Worm (Caenorhabditis elegans) whole organism, young adult: ENCODE data around the gene atln-1.

Source experiments
- B0019.2 ChIP-seq: fragments of 200-800 bp; sonication (Bioruptor generic); conservative IDR thresholded peaks from 2 replicates; pipeline ENCODE4 v1.3.6; 2022; ENCODE audit warnings: missing genetic modification reagents, missing genetic modification characterization, missing compliant biosample characterization
- B0336.3 ChIP-seq: fragments of 200-800 bp; sonication (Bioruptor generic); IDR thresholded peaks from 2 replicates; pipeline ENCODE4 v1.3.6; 2022; ENCODE audit warnings: missing genetic modification characterization, missing compliant biosample characterization
- C06A6.2 ChIP-seq: fragments of 200-800 bp; sonication (Bioruptor generic); conservative IDR thresholded peaks from 2 replicates; pipeline ENCODE4 v1.3.6; 2022; ENCODE audit warnings: missing genetic modification characterization, missing compliant biosample characterization
- F37B4.10 ChIP-seq: fragments of 200-800 bp; sonication (Bioruptor generic); IDR thresholded peaks from 2 replicates; pipeline ENCODE4 v1.3.6; 2022; ENCODE audit warnings: missing genetic modification characterization, missing compliant biosample characterization
- F39B2.1 ChIP-seq: fragments of 200-800 bp; sonication (Bioruptor generic); IDR thresholded peaks from 2 replicates; pipeline ENCODE4 v1.3.6; 2022; ENCODE audit warnings: missing genetic modification reagents, missing genetic modification characterization, missing compliant biosample characterization
- F49E8.2 ChIP-seq: sonication (generic microtip); optimal IDR thresholded peaks from 3 replicates; lab custom pipeline; 2017; ENCODE audit warnings: missing genetic modification characterization, mild to moderate bottlenecking, missing compliant biosample characterization, antibody characterized with exemption, moderate library complexity; ENCODE audit not compliant: insufficient read depth
- F57C9.4 ChIP-seq: sonication (generic microtip); optimal IDR thresholded peaks from 2 replicates; lab custom pipeline; 2017; ENCODE audit warnings: mild to moderate bottlenecking, missing genetic modification characterization, missing compliant biosample characterization
- T07F8.4 ChIP-seq: sonication (generic microtip); optimal IDR thresholded peaks from 2 replicates; lab custom pipeline; 2016; ENCODE audit warnings: mild to moderate bottlenecking, missing genetic modification characterization, moderate library complexity, missing compliant biosample characterization
- Y79H2A.3 ChIP-seq: fragments of 200-800 bp; sonication (Bioruptor generic); conservative IDR thresholded peaks from 2 replicates; pipeline ENCODE4 v1.3.6; 2022; ENCODE audit warnings: missing genetic modification reagents, missing genetic modification characterization, missing compliant biosample characterization
- Y95B8A.8 ChIP-seq: fragments of 200-800 bp; sonication (Bioruptor generic); IDR thresholded peaks from 2 replicates; pipeline ENCODE4 v1.3.6; 2022; ENCODE audit warnings: missing genetic modification reagents, missing genetic modification characterization, missing compliant biosample characterization
- akir-1 ChIP-seq: fragments of 200-800 bp; sonication (Bioruptor generic); optimal IDR thresholded peaks from 2 replicates; lab custom pipeline; 2018; ENCODE audit warnings: mild to moderate bottlenecking, missing genetic modification characterization, moderate library complexity, missing compliant biosample characterization
- atf-7 ChIP-seq: sonication (generic microtip); optimal IDR thresholded peaks from 2 replicates; lab custom pipeline; 2017; ENCODE audit warnings: mild to moderate bottlenecking, missing genetic modification characterization, missing compliant biosample characterization
- athp-1 ChIP-seq: sonication (generic microtip); optimal IDR thresholded peaks from 2 replicates; lab custom pipeline; 2017; ENCODE audit warnings: mild to moderate bottlenecking, missing genetic modification characterization, missing compliant biosample characterization
- attf-5 ChIP-seq: fragments of 200-800 bp; sonication (Bioruptor generic); optimal IDR thresholded peaks from 2 replicates; lab custom pipeline; 2018; ENCODE audit warnings: mild to moderate bottlenecking, missing genetic modification characterization, missing compliant biosample characterization
- cebp-1 ChIP-seq, 2 experiments: fragments of 200-800 bp in 1 of 2; sonication (Bioruptor generic) in 1 of 2; sonication (generic microtip) in 1 of 2; IDR thresholded peaks in 1 of 2; optimal IDR thresholded peaks in 1 of 2; 2 replicates each; pipeline versions ENCODE4 v1.3.6 to Lab custom; 2017 to 2022; ENCODE audit warnings: missing compliant biosample characterization in 2 of 2, missing genetic modification characterization in 2 of 2, mild to moderate bottlenecking in 1 of 2, missing genetic modification reagents in 1 of 2, moderate library complexity in 1 of 2
- ceh-79 ChIP-seq: sonication (generic microtip); optimal IDR thresholded peaks from 2 replicates; lab custom pipeline; 2017; ENCODE audit warnings: mild to moderate bottlenecking, missing genetic modification characterization, missing compliant biosample characterization
- ceh-91 ChIP-seq: fragments of 200-800 bp; sonication (Bioruptor generic); IDR thresholded peaks from 2 replicates; pipeline ENCODE4 v1.3.6; 2022; ENCODE audit warnings: missing genetic modification reagents, missing genetic modification characterization, missing compliant biosample characterization
- dpl-1 ChIP-seq: fragments of 150-350 bp; optimal IDR thresholded peaks from 2 replicates; lab custom pipeline; 2014; ENCODE audit warnings: missing biosample characterization, missing genetic modification reagents, missing genetic modification characterization
- efl-1 ChIP-seq: fragments of 150-350 bp; optimal IDR thresholded peaks from 2 replicates; lab custom pipeline; 2014; ENCODE audit warnings: missing biosample characterization, missing genetic modification reagents, missing genetic modification characterization
- egl-18 ChIP-seq: fragments of 200-800 bp; sonication (Bioruptor generic); IDR thresholded peaks from 2 replicates; pipeline ENCODE4 v1.3.6; 2022; ENCODE audit warnings: missing genetic modification reagents, missing genetic modification characterization, missing compliant biosample characterization
- egrh-3 ChIP-seq: fragments of 200-800 bp; sonication (Bioruptor generic); IDR thresholded peaks from 2 replicates; pipeline ENCODE4 v1.3.6; 2022; ENCODE audit warnings: missing genetic modification reagents, missing genetic modification characterization, missing compliant biosample characterization
- ekl-4 ChIP-seq: fragments of 200-800 bp; sonication (Bioruptor generic); IDR thresholded peaks from 2 replicates; pipeline ENCODE4 v1.3.6; 2022; ENCODE audit warnings: missing genetic modification reagents, missing genetic modification characterization, missing compliant biosample characterization
- gei-17 ChIP-seq: fragments of 200-800 bp; sonication (Bioruptor generic); optimal IDR thresholded peaks from 2 replicates; lab custom pipeline; 2018; ENCODE audit warnings: mild to moderate bottlenecking, missing genetic modification characterization, missing compliant biosample characterization
- hmg-1.2 ChIP-seq: fragments of 200-800 bp; sonication (Bioruptor generic); IDR thresholded peaks from 2 replicates; pipeline ENCODE4 v1.3.6; 2022; ENCODE audit warnings: missing genetic modification reagents, missing genetic modification characterization, missing compliant biosample characterization
- let-526 ChIP-seq: fragments of 200-800 bp; sonication (Bioruptor generic); IDR thresholded peaks from 2 replicates; pipeline ENCODE4 v1.3.6; 2022; ENCODE audit warnings: missing genetic modification reagents, missing genetic modification characterization, missing compliant biosample characterization
- lin-54 ChIP-seq: fragments of 200-800 bp; sonication (Bioruptor generic); optimal IDR thresholded peaks from 2 replicates; lab custom pipeline; 2018; ENCODE audit warnings: mild to moderate bottlenecking, missing genetic modification characterization, missing compliant biosample characterization
- lir-1 ChIP-seq: fragments of 200-800 bp; sonication (Bioruptor generic); conservative IDR thresholded peaks from 2 replicates; pipeline ENCODE4 v1.3.6; 2022; ENCODE audit warnings: missing genetic modification reagents, missing genetic modification characterization, missing compliant biosample characterization
- lsl-1 ChIP-seq: fragments of 200-800 bp; sonication (Bioruptor generic); optimal IDR thresholded peaks from 2 replicates; lab custom pipeline; 2018; ENCODE audit warnings: mild to moderate bottlenecking, missing genetic modification characterization, moderate library complexity, missing compliant biosample characterization
- lsy-27 ChIP-seq: sonication (generic microtip); optimal IDR thresholded peaks from 2 replicates; lab custom pipeline; 2017; ENCODE audit warnings: missing genetic modification characterization, mild to moderate bottlenecking, missing compliant biosample characterization, antibody characterized with exemption, missing genotype, borderline replicate concordance; ENCODE audit not compliant: insufficient read depth
- madf-8 ChIP-seq: fragments of 200-800 bp; sonication (Bioruptor generic); conservative IDR thresholded peaks from 2 replicates; pipeline ENCODE4 v1.3.6; 2022; ENCODE audit warnings: missing genetic modification reagents, missing genetic modification characterization, missing compliant biosample characterization
- mcd-1 ChIP-seq: fragments of 200-800 bp; sonication (Bioruptor generic); IDR thresholded peaks from 2 replicates; pipeline ENCODE4 v1.3.6; 2022; ENCODE audit warnings: missing genetic modification reagents, missing genetic modification characterization, missing compliant biosample characterization
- mes-4 ChIP-seq: sonication (generic microtip); optimal IDR thresholded peaks from 2 replicates; lab custom pipeline; 2016; ENCODE audit warnings: missing genotype, missing genetic modification characterization, missing compliant biosample characterization
- nfya-2 ChIP-seq: fragments of 200-800 bp; sonication (Bioruptor generic); IDR thresholded peaks from 2 replicates; pipeline ENCODE4 v1.3.6; 2022; ENCODE audit warnings: missing genetic modification reagents, missing genetic modification characterization, missing compliant biosample characterization
- nhr-80 ChIP-seq: sonication (generic microtip); optimal IDR thresholded peaks from 2 replicates; lab custom pipeline; 2016; ENCODE audit warnings: missing genetic modification characterization, missing compliant biosample characterization
- rcor-1 ChIP-seq: fragments of 200-800 bp; sonication (Bioruptor generic); IDR thresholded peaks from 2 replicates; pipeline ENCODE4 v1.3.6; 2022; ENCODE audit warnings: missing genetic modification reagents, missing genetic modification characterization, missing compliant biosample characterization
- repo-1 ChIP-seq: sonication (generic microtip); optimal IDR thresholded peaks from 2 replicates; lab custom pipeline; 2017; ENCODE audit warnings: mild to moderate bottlenecking, missing genetic modification characterization, missing compliant biosample characterization
- somi-1 ChIP-seq: fragments of 200-800 bp; sonication (Bioruptor generic); optimal IDR thresholded peaks from 2 replicates; lab custom pipeline; 2018; ENCODE audit warnings: mild to moderate bottlenecking, missing genetic modification characterization, missing compliant biosample characterization
- tbx-9 ChIP-seq: sonication (generic microtip); optimal IDR thresholded peaks from 2 replicates; lab custom pipeline; 2016; ENCODE audit warnings: borderline replicate concordance, missing genetic modification characterization, inconsistent platforms, missing compliant biosample characterization
- tlf-1 ChIP-seq: fragments of 200-800 bp; sonication (Bioruptor generic); optimal IDR thresholded peaks from 2 replicates; lab custom pipeline; 2018; ENCODE audit warnings: mild to moderate bottlenecking, missing genetic modification characterization, missing compliant biosample characterization
- zfh-2 ChIP-seq: fragments of 200-800 bp; sonication (Bioruptor generic); conservative IDR thresholded peaks from 2 replicates; pipeline ENCODE4 v1.3.6; 2022; ENCODE audit warnings: missing genetic modification reagents, missing genetic modification characterization, missing compliant biosample characterization
- ztf-22 ChIP-seq: fragments of 200-800 bp; sonication (Bioruptor generic); optimal IDR thresholded peaks from 2 replicates; lab custom pipeline; 2018; ENCODE audit warnings: mild to moderate bottlenecking, missing genetic modification characterization, moderate library complexity, missing compliant biosample characterization
- ztf-26 ChIP-seq: sonication (generic microtip); optimal IDR thresholded peaks from 2 replicates; lab custom pipeline; 2017; ENCODE audit warnings: missing genetic modification characterization, missing compliant biosample characterization

The atln-1 gene

DNA sequence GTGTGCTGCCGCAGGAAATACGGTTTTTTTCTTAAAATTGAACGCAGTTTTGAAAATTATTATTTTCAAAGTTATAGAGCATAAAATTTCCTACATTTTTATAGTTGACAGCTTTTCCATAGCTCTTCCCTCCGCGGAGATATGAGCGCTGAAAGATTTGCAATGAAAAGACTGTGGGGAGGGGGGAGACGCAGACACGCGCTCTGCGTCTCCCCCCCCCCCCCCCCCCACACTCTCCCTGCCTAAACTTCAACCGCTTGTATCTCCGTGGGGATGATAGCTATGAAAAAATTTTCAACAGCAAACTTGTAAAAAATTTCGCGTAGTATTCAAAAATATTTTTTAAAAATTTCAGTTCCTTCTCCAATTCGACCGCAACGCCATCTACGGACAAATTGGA, 27.0 kb upstream of the atln-1 start:
- TF ChIP-seq rcor-1 (no peak), ekl-4 (GFP tag; lab: Robert Waterston, UW) (no peak), mcd-1 (0 out of 2 replicates have a peak, but pooled peaks have one; percentile 11), zfh-2 (GFP tag; lab: Robert Waterston, UW) (peak; percentile 67; the same call in 1 of the 2 replicates), attf-5 (GFP tag; lab: Kevin White, UChicago) (no peak), F39B2.1 (GFP tag; lab: Robert Waterston, UW) (no peak), hmg-1.2 (GFP tag; lab: Robert Waterston, UW) (peak; percentile 89), B0019.2 (GFP tag; lab: Robert Waterston, UW) (no peak), egrh-3 (GFP tag; lab: Robert Waterston, UW) (peak; percentile 60; the same call in 1 of the 2 replicates), nhr-80 (tag; lab: Kevin White, UChicago) (no peak), tlf-1 (GFP tag; lab: Kevin White, UChicago) (no peak), ceh-79 (no peak), athp-1 (tag; lab: Kevin White, UChicago) (no peak), mes-4 (tag; lab: Kevin White, UChicago) (no peak), efl-1 (no peak)

DNA sequence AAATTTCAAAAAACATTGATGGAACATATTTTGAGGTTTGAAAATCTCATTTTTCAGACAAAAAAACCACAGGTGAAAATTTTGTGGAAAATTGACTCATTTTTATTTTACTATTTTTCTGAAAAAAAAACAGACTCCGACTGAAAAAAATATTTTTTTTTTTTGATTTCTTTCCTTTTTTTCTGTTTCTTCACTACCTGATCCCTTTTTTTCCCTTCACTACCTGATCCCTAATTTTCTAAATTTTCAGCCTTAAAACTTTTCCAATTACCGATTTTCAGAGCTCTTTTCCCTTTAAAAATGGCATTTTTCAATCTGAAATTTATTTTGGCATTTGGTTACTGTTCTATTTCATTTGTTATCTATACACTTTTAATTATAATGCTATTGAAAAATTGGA, 26.1 kb upstream of the atln-1 start, which contains the start of gene Y54G2A.77:
Gene Y54G2A.77, plus strand, starts transcription at position 301 of the 400 bp plus-strand sequence.
- no peak for TF ChIP-seq let-526 (GFP tag; lab: Robert Waterston, UW)
- no peak for TF ChIP-seq Y79H2A.3 (GFP tag; lab: Robert Waterston, UW)
- TF ChIP-seq somi-1 (GFP tag; lab: Kevin White, UChicago): no peak
- no peak for TF ChIP-seq ceh-91 (GFP tag; lab: Robert Waterston, UW)
- TF ChIP-seq lin-54 (GFP tag; lab: Kevin White, UChicago): no peak
- TF ChIP-seq ztf-26 (tag; lab: Kevin White, UChicago): no peak
- no peak for TF ChIP-seq attf-5 (GFP tag; lab: Kevin White, UChicago)
- TF ChIP-seq repo-1 (tag; lab: Kevin White, UChicago): no peak
- TF ChIP-seq Y95B8A.8 (GFP tag; lab: Robert Waterston, UW): no peak
- TF ChIP-seq atf-7: no peak
- TF ChIP-seq cebp-1 (GFP tag; IDR thresholded peaks at IDR 0.05; lab: Robert Waterston, UW): no peak
- TF ChIP-seq cebp-1 (tag; optimal IDR thresholded peaks at IDR 0.05; lab: Kevin White, UChicago): no peak
- no peak for TF ChIP-seq F57C9.4
- no peak for TF ChIP-seq tlf-1 (GFP tag; lab: Kevin White, UChicago)
- TF ChIP-seq F37B4.10 (GFP tag; lab: Robert Waterston, UW): no peak
- TF ChIP-seq hmg-1.2 (GFP tag; lab: Robert Waterston, UW): no peak
- no peak for TF ChIP-seq B0336.3

DNA sequence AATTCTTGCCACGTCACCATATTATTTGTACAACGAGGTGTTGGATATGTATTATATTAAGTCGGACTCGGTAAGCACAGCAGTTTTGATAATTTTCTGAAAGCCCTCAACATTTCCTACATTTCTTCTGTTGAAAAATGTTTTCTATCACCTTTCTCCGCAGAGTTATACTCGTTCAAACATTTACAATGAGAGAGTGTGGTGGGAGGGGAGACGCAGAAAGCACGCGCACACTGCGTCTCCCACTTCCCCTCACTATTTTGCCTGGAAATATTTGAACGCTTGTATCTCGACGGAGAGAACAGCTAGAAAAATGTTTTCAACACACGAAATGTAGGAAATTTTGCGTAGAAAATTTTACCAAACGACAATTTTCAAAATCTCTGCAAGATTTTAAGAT, 24.3 kb upstream of the atln-1 start:
- TF ChIP-seq T07F8.4 (tag; lab: Kevin White, UChicago) (no peak), F37B4.10 (GFP tag; lab: Robert Waterston, UW) (0 out of 2 replicates have a peak, but pooled peaks have one; percentile 57), F57C9.4 (no peak), madf-8 (GFP tag; lab: Robert Waterston, UW) (no peak), hmg-1.2 (GFP tag; lab: Robert Waterston, UW) (peak; percentile 78)
- TF ChIP-seq, all 124 proteins: peak for 2

DNA sequence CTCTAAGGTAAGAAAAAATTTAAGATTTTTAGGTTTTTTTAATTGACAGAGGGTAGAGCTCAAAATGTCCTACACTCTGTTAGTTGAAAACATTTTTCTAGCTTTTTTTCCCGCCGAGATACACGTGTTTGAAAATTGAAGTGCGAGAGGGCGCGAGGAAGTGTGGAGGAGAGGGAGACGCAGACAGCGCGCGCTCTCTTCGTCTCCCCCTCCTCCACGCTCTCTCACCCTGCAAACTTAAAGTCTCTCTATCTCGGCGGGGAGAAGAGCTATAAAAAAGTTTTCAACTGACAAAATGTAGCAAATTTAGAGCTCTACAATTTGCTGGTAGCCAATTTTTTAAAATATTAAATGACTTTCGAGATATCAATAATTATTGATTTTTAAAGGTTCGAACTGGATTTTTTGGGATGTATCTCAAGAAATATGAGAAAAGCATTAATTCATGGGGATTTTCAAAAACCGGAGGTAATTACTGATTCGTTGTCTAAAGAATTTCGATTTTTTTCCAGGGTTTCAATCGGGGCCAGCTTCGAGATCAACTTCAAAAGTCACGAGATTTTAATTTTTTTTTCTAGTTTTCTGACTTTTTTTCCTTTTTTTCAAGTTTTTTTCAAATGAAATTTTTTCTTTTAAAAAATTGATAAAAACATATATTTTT, 23.3 kb upstream of the atln-1 start:
- TF ChIP-seq egl-18 (GFP tag; lab: Robert Waterston, UW) (no peak), lsl-1 (GFP tag; lab: Kevin White, UChicago) (no peak), akir-1 (GFP tag; lab: Kevin White, UChicago) (no peak), C06A6.2 (GFP tag; lab: Robert Waterston, UW) (no peak), tbx-9 (no peak), athp-1 (tag; lab: Kevin White, UChicago) (peak; percentile 49), gei-17 (GFP tag; lab: Kevin White, UChicago) (no peak), nfya-2 (no peak), F49E8.2 (no peak), hmg-1.2 (GFP tag; lab: Robert Waterston, UW) (peak; percentile 90), lir-1 (GFP tag; lab: Robert Waterston, UW) (no peak), mes-4 (tag; lab: Kevin White, UChicago) (no peak), dpl-1 (no peak), lsy-27 (tag; lab: Kevin White, UChicago) (no peak), ztf-22 (no peak)
